Fruit fly (Drosophila melanogaster): ENCODE results near the gene CG10600.

DNA sequence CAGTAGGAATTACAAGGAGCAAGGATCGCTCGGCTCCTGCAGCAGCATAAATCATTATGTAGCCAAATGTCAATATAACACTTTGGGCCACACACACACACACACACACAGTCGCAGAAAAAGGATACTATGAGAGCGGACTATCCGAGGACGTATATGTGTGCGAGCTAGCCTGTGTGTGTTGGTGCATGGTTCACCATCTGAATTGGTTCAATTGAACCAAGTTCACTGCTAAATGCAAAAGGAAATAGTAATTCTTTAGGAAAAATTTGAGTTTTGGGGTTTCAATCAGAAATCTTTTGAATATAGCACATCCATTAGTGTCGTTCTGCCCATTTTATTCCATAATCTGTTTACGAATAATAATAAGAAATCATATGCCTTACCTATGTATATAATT is 6.7 kb upstream of the CG10600 start:
- TF ChIP-seq EcR (GFP tag; optimal IDR thresholded peaks at IDR 0.05): no peak
- TF ChIP-seq psq (optimal IDR thresholded peaks at IDR 0.05): no peak
- TF ChIP-seq CG8478 (optimal IDR thresholded peaks at IDR 0.05): no peak
- no peak for TF ChIP-seq Dll (optimal IDR thresholded peaks at IDR 0.05)
- no peak for TF ChIP-seq pan (optimal IDR thresholded peaks at IDR 0.05)
